Fruit fly (Drosophila melanogaster) whole organism, adult: ENCODE results near the gene Calx.

Source experiments
- CG11617 ChIP-seq: fragments of 200-800 bp; sonication (Bioruptor generic); optimal IDR thresholded peaks from 2 replicates; lab custom pipeline; 2017; ENCODE audit warnings: mild to moderate bottlenecking, missing biosample characterization, missing genetic modification reagents, missing genetic modification characterization
- CG12768 ChIP-seq: fragments of 200-800 bp; sonication (Bioruptor generic); optimal IDR thresholded peaks from 2 replicates; lab custom pipeline; 2017; ENCODE audit warnings: missing biosample characterization, missing genetic modification characterization, mild to moderate bottlenecking, moderate library complexity, missing genetic modification reagents
- CG14711 ChIP-seq: fragments of 200-800 bp; sonication (Bioruptor generic); optimal IDR thresholded peaks from 2 replicates; lab custom pipeline; 2018; ENCODE audit warnings: missing biosample characterization, mild to moderate bottlenecking, missing genetic modification characterization, moderate library complexity
- CG1620 ChIP-seq: fragments of 200-800 bp; sonication (Bioruptor generic); optimal IDR thresholded peaks from 2 replicates; lab custom pipeline; 2016; ENCODE audit warnings: missing biosample characterization, missing genetic modification characterization
- CG33017 ChIP-seq: fragments of 200-800 bp; sonication (Bioruptor generic); optimal IDR thresholded peaks from 2 replicates; lab custom pipeline; 2018; ENCODE audit warnings: missing biosample characterization, mild to moderate bottlenecking, missing genetic modification characterization, moderate library complexity
- CG5204 ChIP-seq: fragments of 200-800 bp; sonication (Bioruptor generic); optimal IDR thresholded peaks from 2 replicates; lab custom pipeline; 2016; ENCODE audit warnings: missing biosample characterization, missing genetic modification characterization
- CG7045 ChIP-seq: fragments of 200-800 bp; sonication (Bioruptor generic); optimal IDR thresholded peaks from 2 replicates; lab custom pipeline; 2017; ENCODE audit warnings: missing biosample characterization, mild to moderate bottlenecking, missing genetic modification characterization
- Clk ChIP-seq: fragments of 200-800 bp; sonication (Bioruptor generic); optimal IDR thresholded peaks from 2 replicates; lab custom pipeline; 2017; ENCODE audit warnings: missing biosample characterization, missing genetic modification characterization
- Hr96 ChIP-seq: fragments of 200-800 bp; sonication (Bioruptor generic); optimal IDR thresholded peaks from 2 replicates; lab custom pipeline; 2016; ENCODE audit warnings: missing biosample characterization, missing genetic modification characterization
- Mnt ChIP-seq: fragments of 200-800 bp; sonication (Bioruptor generic); optimal IDR thresholded peaks from 2 replicates; lab custom pipeline; 2016; ENCODE audit warnings: missing biosample characterization, mild to moderate bottlenecking, missing genetic modification characterization
- bab1 ChIP-seq: fragments of 200-800 bp; sonication (Bioruptor generic); optimal IDR thresholded peaks from 3 replicates; lab custom pipeline; 2019; ENCODE audit warnings: missing biosample characterization, mild to moderate bottlenecking, missing genetic modification characterization, moderate library complexity
- cic ChIP-seq: fragments of 200-800 bp; sonication (Bioruptor generic); optimal IDR thresholded peaks from 2 replicates; lab custom pipeline; 2017; ENCODE audit warnings: missing biosample characterization, mild to moderate bottlenecking, missing genetic modification characterization, moderate library complexity
- cnc ChIP-seq, 2 experiments: fragments of >200 bp; optimal IDR thresholded peaks; 2 replicates each; lab custom pipeline; 2017
- tj ChIP-seq: fragments of 200-800 bp; sonication (Bioruptor generic); optimal IDR thresholded peaks from 3 replicates; lab custom pipeline; 2017; ENCODE audit warnings: missing biosample characterization, mild to moderate bottlenecking, missing genetic modification characterization, moderate library complexity

DNA sequence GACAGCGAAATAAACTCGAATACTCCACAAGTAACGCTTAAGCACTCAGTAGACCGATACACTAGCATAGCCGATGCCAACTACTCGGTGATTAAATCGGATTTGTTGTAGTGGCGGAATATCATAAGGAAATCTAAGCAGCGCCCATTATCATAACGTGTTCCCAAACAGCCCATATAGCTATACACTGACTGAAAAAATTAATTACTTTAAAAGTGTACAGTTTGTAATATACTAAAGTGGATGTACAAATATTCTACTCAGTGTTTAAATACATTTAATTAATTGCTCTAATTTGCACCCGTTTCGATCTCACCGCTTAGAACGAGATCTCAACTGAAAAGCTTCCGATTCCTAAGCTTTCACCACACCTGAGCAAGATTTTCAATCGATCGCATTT, 70.7 kb downstream of the Calx start, which contains the start of gene CG7079:
- no peak for TF ChIP-seq CG33017 (tag; lab: Kevin White, UChicago)
- TF ChIP-seq bab1: no peak
- no peak for TF ChIP-seq Mnt (GFP tag; lab: Kevin White, UChicago)
- no peak for TF ChIP-seq CG1620 (GFP tag; lab: Kevin White, UChicago)
- TF ChIP-seq CG7045 (GFP tag; lab: Kevin White, UChicago): no peak
- no peak for TF ChIP-seq CG14711 (tag; lab: Kevin White, UChicago)
- no peak for TF ChIP-seq tj
- no peak for TF ChIP-seq cnc (optimal IDR thresholded peaks at IDR 0.05; lab: Kevin White, UChicago)
- no peak for TF ChIP-seq Clk (GFP tag; lab: Kevin White, UChicago)
- no peak for TF ChIP-seq CG11617 (GFP tag; lab: Kevin White, UChicago)
- TF ChIP-seq CG12768 (GFP tag; lab: Kevin White, UChicago): no peak
- TF ChIP-seq CG5204 (GFP tag; lab: Kevin White, UChicago): no peak
- TF ChIP-seq Hr96 (GFP tag; lab: Kevin White, UChicago): no peak
- no peak for TF ChIP-seq cic
